Fruit fly (Drosophila melanogaster) whole organism, prepupa: ENCODE results near the gene Pstk.

Experiments used
- Blimp-1 ChIP-seq: fragments of 200-800 bp; sonication (Bioruptor generic); optimal IDR thresholded peaks from 3 replicates; lab custom pipeline; 2017; ENCODE audit warnings: missing biosample characterization, missing genetic modification characterization, mild to moderate bottlenecking, moderate library complexity, missing genetic modification reagents
- CG10631 ChIP-seq: fragments of 200-800 bp; sonication (Bioruptor generic); optimal IDR thresholded peaks from 2 replicates; lab custom pipeline; 2016; ENCODE audit warnings: missing biosample characterization, missing genetic modification characterization
- CG10669 ChIP-seq: fragments of 200-800 bp; sonication (Bioruptor generic); optimal IDR thresholded peaks from 3 replicates; lab custom pipeline; 2018; ENCODE audit warnings: missing biosample characterization, mild to moderate bottlenecking, missing genetic modification characterization, moderate library complexity
- CG11294 ChIP-seq: fragments of 200-800 bp; sonication (Bioruptor generic); IDR thresholded peaks from 2 replicates; pipeline ENCODE4 v1.3.6; 2022; ENCODE audit warnings: missing biosample characterization, missing genetic modification characterization
- CG11762 ChIP-seq: fragments of 200-800 bp; sonication (Bioruptor generic); optimal IDR thresholded peaks from 3 replicates; lab custom pipeline; 2016; ENCODE audit warnings: missing biosample characterization, missing genetic modification characterization; ENCODE audit not compliant: insufficient read depth
- CG1621 ChIP-seq: fragments of 200-800 bp; sonication (Bioruptor generic); optimal IDR thresholded peaks from 3 replicates; lab custom pipeline; 2018; ENCODE audit warnings: missing biosample characterization, mild to moderate bottlenecking, missing genetic modification characterization
- CG3032 ChIP-seq: fragments of 200-800 bp; optimal IDR thresholded peaks from 2 replicates; lab custom pipeline; 2019; ENCODE audit warnings: missing biosample characterization, mild to moderate bottlenecking, missing genetic modification characterization, moderate library complexity
- CG31627 ChIP-seq: fragments of 200-800 bp; sonication (Bioruptor generic); optimal IDR thresholded peaks from 3 replicates; lab custom pipeline; 2016; ENCODE audit warnings: missing biosample characterization, missing genetic modification characterization
- CG34406 ChIP-seq: fragments of 200-800 bp; sonication (Bioruptor generic); optimal IDR thresholded peaks from 3 replicates; lab custom pipeline; 2016; ENCODE audit warnings: missing biosample characterization, missing genetic modification characterization
- CG3919 ChIP-seq: fragments of 200-800 bp; sonication (Bioruptor generic); optimal IDR thresholded peaks from 3 replicates; lab custom pipeline; 2016; ENCODE audit warnings: missing biosample characterization, missing genetic modification characterization
- CG4318 ChIP-seq: fragments of 200-800 bp; sonication (Bioruptor generic); optimal IDR thresholded peaks from 3 replicates; lab custom pipeline; 2017; ENCODE audit warnings: missing biosample characterization, mild to moderate bottlenecking, missing genetic modification characterization
- CG6163 ChIP-seq: fragments of 200-800 bp; sonication (Bioruptor generic); IDR thresholded peaks from 3 replicates; pipeline ENCODE4 v1.3.6; 2022; ENCODE audit warnings: missing biosample characterization, missing genetic modification characterization
- CG6276 ChIP-seq: fragments of 200-800 bp; sonication (Bioruptor generic); optimal IDR thresholded peaks from 2 replicates; lab custom pipeline; 2017; ENCODE audit warnings: missing biosample characterization, mild to moderate bottlenecking, missing genetic modification characterization
- CG6808 ChIP-seq: fragments of 200-800 bp; sonication (Bioruptor generic); optimal IDR thresholded peaks from 3 replicates; lab custom pipeline; 2017; ENCODE audit warnings: missing biosample characterization, missing genetic modification characterization, mild to moderate bottlenecking, moderate library complexity, missing genetic modification reagents
- CG6854 ChIP-seq: fragments of 200-800 bp; sonication (Bioruptor generic); optimal IDR thresholded peaks from 2 replicates; lab custom pipeline; 2017; ENCODE audit warnings: missing biosample characterization, mild to moderate bottlenecking, missing genetic modification characterization
- CG7368 ChIP-seq: fragments of 200-800 bp; sonication (Bioruptor generic); optimal IDR thresholded peaks from 3 replicates; lab custom pipeline; 2016; ENCODE audit warnings: missing biosample characterization, missing genetic modification characterization
- CG8119 ChIP-seq: fragments of 200-800 bp; sonication (Bioruptor generic); IDR thresholded peaks from 3 replicates; pipeline ENCODE4 v1.3.6; 2022; ENCODE audit warnings: missing biosample characterization, missing genetic modification characterization
- CG8319 ChIP-seq: fragments of 200-800 bp; sonication (Bioruptor generic); optimal IDR thresholded peaks from 3 replicates; lab custom pipeline; 2016; ENCODE audit warnings: missing biosample characterization, missing genetic modification characterization
- CG8632 ChIP-seq: fragments of 200-800 bp; sonication (Bioruptor generic); optimal IDR thresholded peaks from 3 replicates; lab custom pipeline; 2016; ENCODE audit warnings: missing biosample characterization, missing genetic modification characterization
- CG9139 ChIP-seq: fragments of 200-800 bp; sonication (Bioruptor generic); optimal IDR thresholded peaks from 3 replicates; lab custom pipeline; 2017; ENCODE audit warnings: missing biosample characterization, mild to moderate bottlenecking, missing genetic modification characterization
- Eip93F ChIP-seq: fragments of 200-800 bp; sonication (Bioruptor generic); optimal IDR thresholded peaks from 2 replicates; lab custom pipeline; 2016; ENCODE audit warnings: missing biosample characterization, mild to moderate bottlenecking, missing genetic modification characterization
- Ets21C ChIP-seq: fragments of 200-800 bp; sonication (Bioruptor generic); optimal IDR thresholded peaks from 3 replicates; lab custom pipeline; 2016; ENCODE audit warnings: missing biosample characterization, missing genetic modification characterization
- Gug ChIP-seq: fragments of 200-800 bp; sonication (Bioruptor generic); IDR thresholded peaks from 2 replicates; pipeline ENCODE4 v1.3.6; 2022; ENCODE audit warnings: missing biosample characterization, missing genetic modification characterization
- Hr39 ChIP-seq: fragments of 200-800 bp; sonication (Bioruptor generic); optimal IDR thresholded peaks from 2 replicates; lab custom pipeline; 2016; ENCODE audit warnings: missing biosample characterization, missing genetic modification characterization
- Hr4 ChIP-seq: fragments of 200-800 bp; sonication (Bioruptor generic); optimal IDR thresholded peaks from 3 replicates; lab custom pipeline; 2016; ENCODE audit warnings: missing biosample characterization, missing genetic modification characterization
- Lpt ChIP-seq: fragments of 200-800 bp; sonication (Bioruptor generic); optimal IDR thresholded peaks from 3 replicates; lab custom pipeline; 2016; ENCODE audit warnings: missing biosample characterization, missing genetic modification characterization
- Met ChIP-seq: fragments of 200-800 bp; sonication (Bioruptor generic); optimal IDR thresholded peaks from 3 replicates; lab custom pipeline; 2016; ENCODE audit warnings: missing biosample characterization, missing genetic modification characterization
- OdsH ChIP-seq: fragments of 200-800 bp; sonication (Bioruptor generic); optimal IDR thresholded peaks from 3 replicates; lab custom pipeline; 2016; ENCODE audit warnings: missing biosample characterization, missing genetic modification characterization
- Smox ChIP-seq: fragments of 200-800 bp; sonication (Bioruptor generic); optimal IDR thresholded peaks from 3 replicates; lab custom pipeline; 2016; ENCODE audit warnings: missing biosample characterization, missing genetic modification characterization
- Sox102F ChIP-seq: fragments of 200-800 bp; sonication (Bioruptor generic); optimal IDR thresholded peaks from 2 replicates; lab custom pipeline; 2016; ENCODE audit warnings: missing biosample characterization, mild to moderate bottlenecking, missing genetic modification characterization
- Sox14 ChIP-seq: fragments of 200-800 bp; sonication (Bioruptor generic); optimal IDR thresholded peaks from 3 replicates; lab custom pipeline; 2016; ENCODE audit warnings: missing biosample characterization, missing genetic modification characterization
- Sox15 ChIP-seq: fragments of 200-800 bp; sonication (Bioruptor generic); optimal IDR thresholded peaks from 3 replicates; lab custom pipeline; 2016; ENCODE audit warnings: missing biosample characterization, missing genetic modification characterization
- achi ChIP-seq: fragments of 200-800 bp; sonication (Bioruptor generic); optimal IDR thresholded peaks from 3 replicates; lab custom pipeline; 2016; ENCODE audit warnings: missing biosample characterization, missing genetic modification characterization
- cyc ChIP-seq: fragments of 200-800 bp; sonication (Bioruptor generic); optimal IDR thresholded peaks from 3 replicates; lab custom pipeline; 2016; ENCODE audit warnings: missing biosample characterization, missing genetic modification characterization
- dac ChIP-seq: fragments of 200-800 bp; sonication (Bioruptor generic); optimal IDR thresholded peaks from 2 replicates; lab custom pipeline; 2017; ENCODE audit warnings: missing biosample characterization, mild to moderate bottlenecking, missing genetic modification characterization
- dsx ChIP-seq: fragments of 200-800 bp; optimal IDR thresholded peaks from 3 replicates; lab custom pipeline; 2019; ENCODE audit warnings: missing biosample characterization, mild to moderate bottlenecking, missing genetic modification characterization, moderate library complexity; ENCODE audit not compliant: poor library complexity, severe bottlenecking
- eg ChIP-seq: fragments of 200-800 bp; sonication (Bioruptor generic); IDR thresholded peaks from 3 replicates; pipeline ENCODE4 v1.3.6; 2022; ENCODE audit warnings: missing biosample characterization, missing genetic modification characterization
- fd59A ChIP-seq: fragments of 200-800 bp; sonication (Bioruptor generic); optimal IDR thresholded peaks from 2 replicates; lab custom pipeline; 2017; ENCODE audit warnings: missing biosample characterization, mild to moderate bottlenecking, missing genetic modification characterization, missing genetic modification reagents
- fd85E ChIP-seq: fragments of 200-800 bp; sonication (Bioruptor generic); optimal IDR thresholded peaks from 3 replicates; lab custom pipeline; 2016; ENCODE audit warnings: missing biosample characterization, missing genetic modification characterization
- fkh ChIP-seq: fragments of 200-800 bp; sonication (Bioruptor generic); optimal IDR thresholded peaks from 3 replicates; lab custom pipeline; 2017; ENCODE audit warnings: missing biosample characterization, mild to moderate bottlenecking, missing genetic modification characterization, moderate library complexity
- net ChIP-seq: fragments of 200-800 bp; sonication (Bioruptor generic); optimal IDR thresholded peaks from 3 replicates; lab custom pipeline; 2016; ENCODE audit warnings: missing biosample characterization, missing genetic modification characterization
- salr ChIP-seq, 2 experiments: fragments of 200-800 bp; sonication (Bioruptor generic); optimal IDR thresholded peaks; 3 replicates each; lab custom pipeline; 2016 to 2018; ENCODE audit warnings: missing biosample characterization in 2 of 2, missing genetic modification characterization in 2 of 2, mild to moderate bottlenecking in 1 of 2
- spab ChIP-seq: fragments of 200-800 bp; sonication (Bioruptor generic); optimal IDR thresholded peaks from 2 replicates; lab custom pipeline; 2017; ENCODE audit warnings: missing biosample characterization, mild to moderate bottlenecking, missing genetic modification characterization, missing genetic modification reagents
- svp ChIP-seq: fragments of 200-800 bp; sonication (Bioruptor generic); peaks from one replicate; lab custom pipeline; 2016; ENCODE audit warnings: missing biosample characterization, missing genetic modification characterization

Gene Pstk

DNA sequence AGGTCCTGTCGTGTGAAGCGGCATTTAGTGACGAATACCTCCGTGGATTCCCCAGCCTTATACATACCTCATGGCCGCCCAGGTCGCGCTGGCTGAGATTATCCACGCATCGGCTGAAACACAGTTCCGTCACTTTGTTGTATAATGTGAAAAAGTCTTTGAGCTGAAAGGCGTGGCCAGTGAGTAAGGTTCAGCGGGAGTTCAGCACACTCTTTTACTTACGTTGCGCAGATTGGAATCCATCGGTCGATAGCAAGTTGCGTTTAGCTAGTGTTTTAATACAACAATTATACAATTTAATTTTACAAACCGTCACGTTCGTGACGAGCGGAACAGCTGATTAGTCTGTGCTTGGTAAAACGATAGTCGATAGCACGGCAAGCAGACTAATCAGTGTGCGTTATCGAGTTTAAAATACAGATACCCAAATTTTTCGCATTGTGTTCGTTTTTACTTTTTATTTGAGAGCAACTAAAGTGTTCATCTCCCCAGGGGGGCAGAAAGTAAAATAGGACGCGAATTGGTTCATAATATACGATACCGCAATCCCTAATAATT is at the start of gene Pstk, which contains the start of gene Tim9b:
Pstk (minus strand) TSS at position 355 of the 558 bp plus-strand sequence.
Tim9b (minus strand) TSS at position 355 of the 558 bp plus-strand sequence.
- no peak for TF ChIP-seq Lpt (GFP tag; lab: Kevin White, UChicago)
- TF ChIP-seq Hr4 (GFP tag; lab: Kevin White, UChicago), result no peak
- TF ChIP-seq CG4318, result no peak
- no peak for TF ChIP-seq spab (GFP tag; lab: Kevin White, UChicago)
- no peak for TF ChIP-seq Hr39 (GFP tag; lab: Kevin White, UChicago)
- TF ChIP-seq achi, result no peak
- no peak for TF ChIP-seq CG6854 (GFP tag; lab: Kevin White, UChicago)
- no peak for TF ChIP-seq Sox14
- TF ChIP-seq fd85E, result no peak
- no peak for TF ChIP-seq CG31627 (GFP tag; lab: Kevin White, UChicago)
- no peak for TF ChIP-seq Met (GFP tag; lab: Kevin White, UChicago)
- TF ChIP-seq dac (GFP tag; lab: Kevin White, UChicago), result no peak
- TF ChIP-seq OdsH, result no peak
- no peak for TF ChIP-seq fd59A
- no peak for TF ChIP-seq CG7368 (GFP tag; lab: Kevin White, UChicago)
- TF ChIP-seq CG9139 (GFP tag; lab: Kevin White, UChicago), result no peak
- TF ChIP-seq Sox15, result no peak
- TF ChIP-seq Gug (GFP tag; lab: Robert Waterston, UW), result no peak

DNA sequence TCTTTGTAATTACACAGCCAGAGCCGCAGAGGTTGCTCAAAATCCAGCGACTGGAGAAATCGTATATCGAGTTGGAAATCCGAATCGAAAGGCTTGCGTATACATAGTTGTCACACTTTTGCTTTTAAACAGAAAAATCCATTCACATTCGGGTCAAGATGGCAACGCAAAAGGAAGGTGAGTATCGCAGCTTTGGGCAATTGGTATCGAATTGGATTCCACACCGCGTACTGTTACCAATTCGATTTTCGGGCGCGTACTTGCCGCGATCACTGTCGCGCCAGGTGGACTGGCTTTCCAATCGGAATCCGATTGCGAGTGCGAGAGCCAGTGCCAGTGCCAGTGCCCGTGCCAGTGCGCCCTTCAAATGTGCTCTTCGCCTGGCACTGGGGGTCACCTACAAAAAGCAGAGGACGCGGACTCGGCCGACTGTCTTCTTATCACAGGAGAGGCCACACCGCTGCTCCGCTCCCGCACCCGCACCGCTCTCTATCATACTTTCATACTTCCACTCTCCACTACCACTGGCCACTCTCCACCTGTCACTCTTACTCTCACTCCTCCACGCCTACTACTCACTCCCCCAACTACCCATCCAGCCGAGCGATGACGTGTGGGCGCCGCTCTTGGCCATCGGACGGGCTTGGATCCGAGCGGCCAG is 49.2 kb upstream of the Pstk start:
- TF ChIP-seq Blimp-1 (GFP tag; lab: Kevin White, UChicago), result peak; percentile 25
- no peak for TF ChIP-seq CG34406 (GFP tag; lab: Kevin White, UChicago)
- TF ChIP-seq CG6808 (GFP tag; lab: Kevin White, UChicago), result no peak
- no peak for TF ChIP-seq CG8319 (GFP tag; lab: Kevin White, UChicago)
- no peak for TF ChIP-seq Eip93F
- TF ChIP-seq CG6163 (GFP tag; lab: Robert Waterston, UW), result no peak
- TF ChIP-seq CG10631 (GFP tag; lab: Kevin White, UChicago), result no peak
- TF ChIP-seq Sox15, result no peak
- no peak for TF ChIP-seq Sox102F (GFP tag; lab: Kevin White, UChicago)
- no peak for TF ChIP-seq CG1621 (tag; lab: Kevin White, UChicago)
- no peak for TF ChIP-seq CG11294 (GFP tag; lab: Robert Waterston, UW)
- peak; percentile 74 for TF ChIP-seq svp (GFP tag; lab: Kevin White, UChicago)
- no peak for TF ChIP-seq CG11762 (GFP tag; lab: Kevin White, UChicago)
- no peak for TF ChIP-seq CG31627 (GFP tag; lab: Kevin White, UChicago)
- no peak for TF ChIP-seq spab (GFP tag; lab: Kevin White, UChicago)
- TF ChIP-seq Gug (GFP tag; lab: Robert Waterston, UW), result no peak
- no peak for TF ChIP-seq CG6854 (GFP tag; lab: Kevin White, UChicago)

DNA sequence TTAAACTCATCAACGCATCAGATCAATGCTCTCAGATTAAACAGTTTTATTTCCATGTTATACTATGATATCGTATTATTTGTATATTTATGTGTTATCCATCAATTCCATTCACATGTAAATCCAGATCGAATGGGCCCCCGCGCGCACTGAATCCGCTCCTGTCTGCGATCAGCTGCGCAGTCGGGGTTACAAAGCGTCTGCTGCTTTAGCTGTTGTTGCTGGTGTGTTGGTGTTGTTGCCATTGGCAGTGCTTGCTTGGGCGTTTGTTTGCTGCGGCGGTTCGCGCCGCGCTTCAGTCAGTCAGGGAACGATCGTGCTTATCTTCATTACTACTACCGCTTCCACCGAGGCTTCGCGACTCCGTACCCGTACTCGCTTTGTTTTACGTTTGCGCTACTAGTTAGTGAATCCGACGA is 48.7 kb upstream of the Pstk start, which contains the start of gene Zw:
Zw (plus strand) TSS at position 262 of the 419 bp plus-strand sequence.
- TF ChIP-seq fkh (GFP tag; lab: Kevin White, UChicago) (peak; percentile 44), CG3919 (GFP tag; lab: Kevin White, UChicago) (peak; percentile 49), CG8119 (GFP tag; lab: Robert Waterston, UW) (no peak), Sox102F (GFP tag; lab: Kevin White, UChicago) (peak; percentile 49), CG6163 (GFP tag; lab: Robert Waterston, UW) (peak; percentile 71), Lpt (GFP tag; lab: Kevin White, UChicago) (peak; percentile 26), Sox14 (peak; percentile 65), CG1621 (tag; lab: Kevin White, UChicago) (peak; percentile 2), CG34406 (GFP tag; lab: Kevin White, UChicago) (peak; percentile 4), Smox (GFP tag; lab: Kevin White, UChicago) (peak; percentile 57), CG6276 (GFP tag; lab: Kevin White, UChicago) (no peak), net (GFP tag; lab: Kevin White, UChicago) (peak; percentile 44), CG3032 (tag; lab: Kevin White, UChicago) (peak; percentile 36), CG6854 (GFP tag; lab: Kevin White, UChicago) (peak; percentile 33), achi (peak; percentile 43), CG10669 (peak; percentile 40), CG31627 (GFP tag; lab: Kevin White, UChicago) (peak; percentile 60), eg (GFP tag; lab: Robert Waterston, UW) (peak; percentile 74), CG7368 (GFP tag; lab: Kevin White, UChicago) (peak; percentile 4), Ets21C (GFP tag; lab: Kevin White, UChicago) (peak; percentile 60), CG8632 (GFP tag; lab: Kevin White, UChicago) (peak; percentile 36), salr (GFP tag; optimal IDR thresholded peaks at IDR 0.05; lab: Kevin White, UChicago) (peak in 1 of 2 experiments; percentile 30), dsx (GFP tag; lab: Kevin White, UChicago) (peak; percentile 6), cyc (peak; percentile 72), CG6808 (GFP tag; lab: Kevin White, UChicago) (peak; percentile 39), Hr39 (GFP tag; lab: Kevin White, UChicago) (peak; percentile 73)
